Fruit fly (Drosophila melanogaster) whole organism, embryonic: Measurements from ENCODE around the gene path.

Experiments used
- Ada2b ChIP-seq: fragments of 200-800 bp; sonication (Bioruptor generic); IDR thresholded peaks from 2 replicates; pipeline ENCODE4 v1.3.6; 2022; ENCODE audit warnings: missing biosample characterization, missing genetic modification characterization
- Bgb ChIP-seq: fragments of 200-800 bp; sonication (Bioruptor generic); IDR thresholded peaks from 2 replicates; pipeline ENCODE4 v1.3.6; 2022; ENCODE audit warnings: missing biosample characterization, missing genetic modification characterization; ENCODE audit not compliant: partially characterized antibody
- BtbVII ChIP-seq: fragments of 200-800 bp; sonication (Bioruptor generic); optimal IDR thresholded peaks from 3 replicates; lab custom pipeline; 2017; ENCODE audit warnings: missing biosample characterization, mild to moderate bottlenecking, missing genetic modification characterization
- CG10209 ChIP-seq: fragments of 200-800 bp; sonication (Bioruptor generic); optimal IDR thresholded peaks from 3 replicates; lab custom pipeline; 2017; ENCODE audit warnings: missing biosample characterization, mild to moderate bottlenecking, missing genetic modification characterization, missing genetic modification reagents
- CG10321 ChIP-seq: fragments of 200-800 bp; sonication (Bioruptor generic); IDR thresholded peaks from 2 replicates; pipeline ENCODE4 v1.3.6; 2022; ENCODE audit warnings: missing biosample characterization, missing genetic modification characterization
- CG10565 ChIP-seq: fragments of 200-800 bp; sonication (Bioruptor generic); optimal IDR thresholded peaks from 3 replicates; lab custom pipeline; 2016; ENCODE audit warnings: missing biosample characterization, mild to moderate bottlenecking, missing genetic modification characterization
- CG13624 ChIP-seq: fragments of 200-800 bp; sonication (Bioruptor generic); optimal IDR thresholded peaks from 2 replicates; lab custom pipeline; 2016; ENCODE audit warnings: missing biosample characterization, missing genetic modification characterization
- CG16779 ChIP-seq: fragments of 200-800 bp; sonication (Bioruptor generic); IDR thresholded peaks from 2 replicates; pipeline ENCODE4 v1.3.6; 2022; ENCODE audit warnings: missing biosample characterization, missing genetic modification characterization
- CG2712 ChIP-seq: fragments of 200-800 bp; optimal IDR thresholded peaks from 3 replicates; lab custom pipeline; 2019; ENCODE audit warnings: missing biosample characterization, mild to moderate bottlenecking, missing genetic modification characterization, moderate library complexity
- CG2875 ChIP-seq: fragments of 200-800 bp; sonication (Bioruptor generic); optimal IDR thresholded peaks from 2 replicates; lab custom pipeline; 2017; ENCODE audit warnings: missing biosample characterization, mild to moderate bottlenecking, missing genetic modification characterization, missing genetic modification reagents
- CG30020 ChIP-seq: fragments of 200-800 bp; optimal IDR thresholded peaks from 2 replicates; lab custom pipeline; 2019; ENCODE audit warnings: missing biosample characterization, mild to moderate bottlenecking, missing genetic modification characterization, moderate library complexity
- CG33213 ChIP-seq: fragments of 200-800 bp; sonication (Bioruptor generic); optimal IDR thresholded peaks from 3 replicates; lab custom pipeline; 2016; ENCODE audit warnings: missing biosample characterization, missing genetic modification characterization
- CG3407 ChIP-seq: fragments of 200-800 bp; sonication (Bioruptor generic); optimal IDR thresholded peaks from 2 replicates; lab custom pipeline; 2018; ENCODE audit warnings: missing biosample characterization, mild to moderate bottlenecking, missing genetic modification characterization
- CG5245 ChIP-seq: fragments of 200-800 bp; sonication (Bioruptor generic); optimal IDR thresholded peaks from 3 replicates; lab custom pipeline; 2016; ENCODE audit warnings: missing biosample characterization, missing genetic modification characterization
- CG6175 ChIP-seq: fragments of 200-800 bp; sonication (Bioruptor generic); IDR thresholded peaks from 3 replicates; pipeline ENCODE4 v1.3.6; 2022; ENCODE audit warnings: missing biosample characterization, missing genetic modification characterization
- CG7745 ChIP-seq: fragments of 200-800 bp; sonication (Bioruptor generic); optimal IDR thresholded peaks from 2 replicates; lab custom pipeline; 2018; ENCODE audit warnings: missing biosample characterization, mild to moderate bottlenecking, missing genetic modification characterization, moderate library complexity
- CG8478 ChIP-seq: fragments of >200 bp; optimal IDR thresholded peaks from 2 replicates; lab custom pipeline; 2018
- CG9609 ChIP-seq: fragments of 200-800 bp; sonication (Bioruptor generic); optimal IDR thresholded peaks from 3 replicates; lab custom pipeline; 2016; ENCODE audit warnings: missing biosample characterization, missing genetic modification characterization
- Camta ChIP-seq: fragments of 200-800 bp; sonication (Bioruptor generic); optimal IDR thresholded peaks from 2 replicates; lab custom pipeline; 2016; ENCODE audit warnings: missing biosample characterization, missing genetic modification characterization
- CoRest ChIP-seq: fragments of 200-800 bp; sonication (Bioruptor generic); optimal IDR thresholded peaks from 3 replicates; lab custom pipeline; 2018; ENCODE audit warnings: missing biosample characterization, mild to moderate bottlenecking, missing genetic modification characterization, moderate library complexity
- Dbx ChIP-seq: fragments of 200-800 bp; sonication (Bioruptor generic); IDR thresholded peaks from 3 replicates; pipeline ENCODE4 v1.3.6; 2022; ENCODE audit warnings: missing biosample characterization, missing genetic modification characterization
- Drgx ChIP-seq: fragments of 200-800 bp; sonication (Bioruptor generic); IDR thresholded peaks from 2 replicates; pipeline ENCODE4 v1.3.6; 2022; ENCODE audit warnings: missing biosample characterization, missing genetic modification characterization
- Ets65A ChIP-seq: fragments of 200-800 bp; sonication (Bioruptor generic); peaks from one replicate; lab custom pipeline; 2016; ENCODE audit warnings: missing biosample characterization, missing genetic modification characterization
- Fer1 ChIP-seq: fragments of 200-800 bp; sonication (Bioruptor generic); optimal IDR thresholded peaks from 2 replicates; lab custom pipeline; 2017; ENCODE audit warnings: missing biosample characterization, mild to moderate bottlenecking, missing genetic modification characterization
- HLH54F ChIP-seq: fragments of 200-800 bp; sonication (Bioruptor generic); optimal IDR thresholded peaks from 3 replicates; lab custom pipeline; 2016; ENCODE audit warnings: missing biosample characterization, missing genetic modification characterization
- Hand ChIP-seq: fragments of 200-800 bp; sonication (Bioruptor generic); optimal IDR thresholded peaks from 2 replicates; lab custom pipeline; 2017; ENCODE audit warnings: mild to moderate bottlenecking, missing biosample characterization, missing genetic modification reagents, missing genetic modification characterization
- Lpt ChIP-seq: fragments of >200 bp; optimal IDR thresholded peaks from 2 replicates; lab custom pipeline; 2018; ENCODE audit warnings: missing biosample characterization, missing genetic modification characterization
- Stat92E ChIP-seq, 3 experiments: fragments of >200 bp in 2 of 3; fragments of 200-800 bp in 1 of 3; sonication (Bioruptor generic) in 1 of 3; optimal IDR thresholded peaks; 2 replicates each; lab custom pipeline; 2017 to 2019; ENCODE audit warnings: missing biosample characterization in 3 of 3, missing genetic modification characterization in 3 of 3, mild to moderate bottlenecking in 1 of 3, moderate library complexity in 1 of 3
- abd-A ChIP-seq: fragments of 200-800 bp; sonication (Bioruptor generic); optimal IDR thresholded peaks from 3 replicates; lab custom pipeline; 2019; ENCODE audit warnings: missing biosample characterization, mild to moderate bottlenecking, missing genetic modification characterization, moderate library complexity
- ap ChIP-seq: fragments of 200-800 bp; sonication (Bioruptor generic); IDR thresholded peaks from 2 replicates; pipeline ENCODE4 v1.3.6; 2022; ENCODE audit warnings: missing biosample characterization, missing genetic modification characterization
- bab2 ChIP-seq: fragments of 200-800 bp; sonication (Bioruptor generic); optimal IDR thresholded peaks from 2 replicates; lab custom pipeline; 2016; ENCODE audit warnings: missing biosample characterization, missing genetic modification characterization
- bcd ChIP-seq: fragments of 200-800 bp; sonication (Bioruptor generic); optimal IDR thresholded peaks from 2 replicates; lab custom pipeline; 2017; ENCODE audit warnings: missing biosample characterization, mild to moderate bottlenecking, missing genetic modification characterization
- br ChIP-seq: fragments of >200 bp; optimal IDR thresholded peaks from 2 replicates; lab custom pipeline; 2017
- cwo ChIP-seq: fragments of 200-800 bp; sonication (Bioruptor generic); optimal IDR thresholded peaks from 3 replicates; lab custom pipeline; 2017; ENCODE audit warnings: missing biosample characterization, missing genetic modification characterization, mild to moderate bottlenecking, moderate library complexity, missing genetic modification reagents
- dan ChIP-seq: fragments of 200-800 bp; sonication (Bioruptor generic); IDR thresholded peaks from 2 replicates; pipeline ENCODE4 v1.3.6; 2022; ENCODE audit warnings: missing biosample characterization, missing genetic modification characterization
- disco-r ChIP-seq: fragments of 200-800 bp; sonication (Bioruptor generic); optimal IDR thresholded peaks from 2 replicates; lab custom pipeline; 2016; ENCODE audit warnings: missing biosample characterization, missing genetic modification characterization
- gcm ChIP-seq: fragments of 200-800 bp; sonication (Bioruptor generic); optimal IDR thresholded peaks from 2 replicates; lab custom pipeline; 2019; ENCODE audit warnings: missing biosample characterization, mild to moderate bottlenecking, missing genetic modification characterization, moderate library complexity
- gcm2 ChIP-seq: fragments of 200-800 bp; sonication (Bioruptor generic); optimal IDR thresholded peaks from 2 replicates; lab custom pipeline; 2016; ENCODE audit warnings: missing biosample characterization, missing genetic modification characterization
- grau ChIP-seq: fragments of 200-800 bp; optimal IDR thresholded peaks from 3 replicates; lab custom pipeline; 2019; ENCODE audit warnings: missing biosample characterization, mild to moderate bottlenecking, missing genetic modification characterization, moderate library complexity
- jing ChIP-seq: fragments of 200-800 bp; sonication (Bioruptor generic); optimal IDR thresholded peaks from 2 replicates; lab custom pipeline; 2018; ENCODE audit warnings: missing biosample characterization, mild to moderate bottlenecking, missing genetic modification characterization
- kay ChIP-seq: fragments of 200-800 bp; sonication (Bioruptor generic); optimal IDR thresholded peaks from 2 replicates; lab custom pipeline; 2016; ENCODE audit warnings: missing biosample characterization, missing genetic modification characterization
- knrl ChIP-seq: fragments of 200-800 bp; sonication (Bioruptor generic); IDR thresholded peaks from 3 replicates; pipeline ENCODE4 v1.3.6; 2022; ENCODE audit warnings: missing biosample characterization, missing genetic modification characterization; ENCODE audit not compliant: partially characterized antibody
- lbe ChIP-seq: fragments of 200-800 bp; sonication (Bioruptor generic); optimal IDR thresholded peaks from 2 replicates; lab custom pipeline; 2016; ENCODE audit warnings: missing biosample characterization, mild to moderate bottlenecking, missing genetic modification characterization
- phol ChIP-seq: fragments of 200-800 bp; sonication (Bioruptor generic); optimal IDR thresholded peaks from 3 replicates; lab custom pipeline; 2018; ENCODE audit warnings: missing biosample characterization, mild to moderate bottlenecking, missing genetic modification characterization, moderate library complexity
- rib ChIP-seq: fragments of 200-800 bp; sonication (Bioruptor generic); IDR thresholded peaks from 2 replicates; pipeline ENCODE4 v1.3.6; 2022; ENCODE audit warnings: missing biosample characterization, missing genetic modification characterization
- sens ChIP-seq: fragments of 200-800 bp; sonication (Bioruptor generic); peaks from one replicate; lab custom pipeline; 2016; ENCODE audit warnings: missing biosample characterization, missing genetic modification characterization
- toy ChIP-seq: fragments of 200-800 bp; sonication (Bioruptor generic); IDR thresholded peaks from 2 replicates; pipeline ENCODE4 v1.3.6; 2022; ENCODE audit warnings: missing biosample characterization, missing genetic modification characterization
- tx ChIP-seq: fragments of 200-800 bp; sonication (Bioruptor generic); optimal IDR thresholded peaks from 2 replicates; lab custom pipeline; 2016; ENCODE audit warnings: missing biosample characterization, missing genetic modification characterization
- wek ChIP-seq: fragments of 200-800 bp; sonication (Bioruptor generic); optimal IDR thresholded peaks from 3 replicates; lab custom pipeline; 2018; ENCODE audit warnings: missing biosample characterization, mild to moderate bottlenecking, missing genetic modification characterization, moderate library complexity
- zen2 ChIP-seq: fragments of 200-800 bp; sonication (Bioruptor generic); IDR thresholded peaks from 3 replicates; pipeline ENCODE4 v1.3.6; 2022; ENCODE audit warnings: missing biosample characterization, missing genetic modification characterization; ENCODE audit not compliant: partially characterized antibody

path gene

DNA sequence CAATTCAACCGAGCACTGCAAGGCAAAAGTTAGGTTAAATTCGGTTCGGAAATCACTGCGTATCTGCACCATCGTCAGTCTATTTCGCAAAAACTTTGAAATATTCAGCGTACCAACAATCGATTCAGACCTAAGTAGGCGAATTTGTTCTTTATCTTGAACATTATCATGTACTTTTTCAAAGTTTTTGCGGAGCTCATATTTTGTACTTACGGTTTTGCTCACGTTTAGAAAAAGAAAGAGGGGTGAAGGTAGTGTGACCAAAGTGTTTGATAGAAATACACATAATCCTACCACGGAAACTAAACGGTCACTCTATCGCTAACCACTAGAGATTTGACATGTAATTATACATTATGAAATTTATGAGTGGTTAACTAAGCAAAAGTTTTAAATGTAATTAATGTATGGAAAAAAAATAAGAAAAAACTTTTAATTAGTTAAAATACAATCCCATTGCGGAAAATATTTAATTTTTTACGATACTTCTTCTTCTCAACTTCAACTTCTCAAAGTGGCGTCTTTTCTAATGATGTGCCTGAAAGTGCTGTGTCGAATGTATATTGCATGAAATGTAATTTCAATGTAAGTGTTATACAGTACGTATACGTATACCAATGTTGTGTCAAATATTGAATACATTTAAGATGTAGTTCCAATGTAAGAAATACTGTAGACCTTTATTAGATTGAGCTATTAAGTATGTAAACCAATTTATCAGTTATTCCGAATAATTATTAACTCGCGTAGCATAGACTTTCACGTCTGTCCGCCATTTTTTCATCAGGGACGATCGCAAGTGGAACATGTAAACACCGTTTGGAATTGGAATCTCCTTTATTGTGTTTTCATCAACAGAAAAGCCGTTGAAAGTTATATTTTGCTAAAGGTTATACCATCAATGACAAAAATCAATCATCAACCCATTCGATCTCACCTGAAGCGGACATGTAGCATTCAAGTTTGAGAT lies 6.4 kb upstream of the path start, which contains the start of gene RpS9 (continued):
- TF ChIP-seq CG10565 (GFP tag; lab: Kevin White, UChicago) = no peak
- peak; percentile 43 for TF ChIP-seq BtbVII
- TF ChIP-seq gcm2 (GFP tag; lab: Kevin White, UChicago) = peak; percentile 9
- no peak for TF ChIP-seq CG3407 (GFP tag; lab: Kevin White, UChicago)
- no peak for TF ChIP-seq jing
- TF ChIP-seq phol (tag; lab: Kevin White, UChicago) = peak; percentile 69
- TF ChIP-seq knrl (GFP tag; lab: Robert Waterston, UW) = peak; percentile 54; the same call in 1 of the 3 replicates
- TF ChIP-seq ap (GFP tag; lab: Robert Waterston, UW) = no peak
- TF ChIP-seq Lpt (GFP tag; lab: Kevin White, UChicago) = no peak
- TF ChIP-seq bcd (GFP tag; lab: Kevin White, UChicago) = peak; percentile 10
- no peak for TF ChIP-seq dan
- peak; percentile 57 for TF ChIP-seq Fer1 (GFP tag; lab: Kevin White, UChicago)
- TF ChIP-seq abd-A (tag; lab: Kevin White, UChicago) = peak; percentile 38
- TF ChIP-seq CG5245 (GFP tag; lab: Kevin White, UChicago) = no peak
- peak; percentile 37 for TF ChIP-seq grau (tag; lab: Kevin White, UChicago)
- TF ChIP-seq CoRest (tag; lab: Kevin White, UChicago) = no peak
- TF ChIP-seq br = no peak
- TF ChIP-seq lbe = no peak
- 0 out of 3 replicates have a peak, but pooled peaks have one; percentile 41 for TF ChIP-seq Dbx (GFP tag; lab: Robert Waterston, UW)
- TF ChIP-seq CG2712 = peak; percentile 46
- TF ChIP-seq CG7745 = peak; percentile 8
- TF ChIP-seq CG10209 = no peak
- TF ChIP-seq Camta (GFP tag; lab: Kevin White, UChicago) = peak; percentile 24
- no peak for TF ChIP-seq tx (GFP tag; lab: Kevin White, UChicago)
- TF ChIP-seq CG16779 (GFP tag; lab: Robert Waterston, UW) = no peak
- peak; percentile 0 for TF ChIP-seq Hand (GFP tag; lab: Kevin White, UChicago)
- peak; percentile 21 for TF ChIP-seq cwo
- TF ChIP-seq toy (GFP tag; lab: Robert Waterston, UW) = no peak
- no peak for TF ChIP-seq CG9609 (GFP tag; lab: Kevin White, UChicago)
- TF ChIP-seq Ada2b (GFP tag; lab: Robert Waterston, UW) = no peak
- TF ChIP-seq bab2 (GFP tag; lab: Kevin White, UChicago) = no peak
- TF ChIP-seq wek = no peak
- peak; percentile 91 for TF ChIP-seq Ets65A
- TF ChIP-seq gcm (GFP tag; lab: Kevin White, UChicago) = peak; percentile 36
- no peak for TF ChIP-seq CG8478 (lab: Kevin White, UChicago)
- peak; percentile 54 for TF ChIP-seq CG33213
- peak; percentile 60 for TF ChIP-seq Bgb (GFP tag; lab: Robert Waterston, UW)
- no peak for TF ChIP-seq CG2875 (GFP tag; lab: Kevin White, UChicago)
- no peak for TF ChIP-seq HLH54F (GFP tag; lab: Kevin White, UChicago)
- no peak for TF ChIP-seq CG6175 (GFP tag; lab: Robert Waterston, UW)
- TF ChIP-seq Drgx (GFP tag; lab: Robert Waterston, UW) = no peak
- TF ChIP-seq Stat92E (GFP tag; optimal IDR thresholded peaks at IDR 0.05; lab: Kevin White, UChicago) = peak in 1 of 3 experiments; percentile 37
- TF ChIP-seq CG13624 (GFP tag; lab: Kevin White, UChicago) = no peak
- no peak for TF ChIP-seq CG30020 (tag; lab: Kevin White, UChicago)
- TF ChIP-seq CG10321 (GFP tag; lab: Robert Waterston, UW) = no peak
- peak; percentile 87 for TF ChIP-seq sens
- TF ChIP-seq rib (GFP tag; lab: Robert Waterston, UW) = no peak
- no peak for TF ChIP-seq kay
- TF ChIP-seq zen2 (GFP tag; lab: Robert Waterston, UW) = no peak
- TF ChIP-seq disco-r (GFP tag; lab: Kevin White, UChicago) = no peak
